Fruit fly (Drosophila melanogaster) whole organism, adult: ENCODE data around the gene tth.
A peak's percentile ranks its signal among the peaks of the same experiment; 100 is the strongest.

ENCODE experiments used
- CG11617 ChIP-seq: fragments of 200-800 bp; sonication (Bioruptor generic); optimal IDR thresholded peaks from 2 replicates; lab custom pipeline; 2017; ENCODE audit warnings: mild to moderate bottlenecking, missing biosample characterization, missing genetic modification reagents, missing genetic modification characterization
- CG12768 ChIP-seq: fragments of 200-800 bp; sonication (Bioruptor generic); optimal IDR thresholded peaks from 2 replicates; lab custom pipeline; 2017; ENCODE audit warnings: missing biosample characterization, missing genetic modification characterization, mild to moderate bottlenecking, moderate library complexity, missing genetic modification reagents
- CG14711 ChIP-seq: fragments of 200-800 bp; sonication (Bioruptor generic); optimal IDR thresholded peaks from 2 replicates; lab custom pipeline; 2018; ENCODE audit warnings: missing biosample characterization, mild to moderate bottlenecking, missing genetic modification characterization, moderate library complexity
- CG1620 ChIP-seq: fragments of 200-800 bp; sonication (Bioruptor generic); optimal IDR thresholded peaks from 2 replicates; lab custom pipeline; 2016; ENCODE audit warnings: missing biosample characterization, missing genetic modification characterization
- CG33017 ChIP-seq: fragments of 200-800 bp; sonication (Bioruptor generic); optimal IDR thresholded peaks from 2 replicates; lab custom pipeline; 2018; ENCODE audit warnings: missing biosample characterization, mild to moderate bottlenecking, missing genetic modification characterization, moderate library complexity
- CG5204 ChIP-seq: fragments of 200-800 bp; sonication (Bioruptor generic); optimal IDR thresholded peaks from 2 replicates; lab custom pipeline; 2016; ENCODE audit warnings: missing biosample characterization, missing genetic modification characterization
- CG7045 ChIP-seq: fragments of 200-800 bp; sonication (Bioruptor generic); optimal IDR thresholded peaks from 2 replicates; lab custom pipeline; 2017; ENCODE audit warnings: missing biosample characterization, mild to moderate bottlenecking, missing genetic modification characterization
- CG7101 ChIP-seq: fragments of 200-800 bp; sonication (Bioruptor generic); optimal IDR thresholded peaks from 2 replicates; lab custom pipeline; 2018; ENCODE audit warnings: missing biosample characterization, mild to moderate bottlenecking, missing genetic modification characterization, moderate library complexity
- Clk ChIP-seq: fragments of 200-800 bp; sonication (Bioruptor generic); optimal IDR thresholded peaks from 2 replicates; lab custom pipeline; 2017; ENCODE audit warnings: missing biosample characterization, missing genetic modification characterization
- Crg-1 ChIP-seq: fragments of 200-800 bp; sonication (Bioruptor generic); optimal IDR thresholded peaks from 2 replicates; lab custom pipeline; 2016; ENCODE audit warnings: missing biosample characterization, missing genetic modification characterization
- Hr96 ChIP-seq: fragments of 200-800 bp; sonication (Bioruptor generic); optimal IDR thresholded peaks from 2 replicates; lab custom pipeline; 2016; ENCODE audit warnings: missing biosample characterization, missing genetic modification characterization
- Mnt ChIP-seq: fragments of 200-800 bp; sonication (Bioruptor generic); optimal IDR thresholded peaks from 2 replicates; lab custom pipeline; 2016; ENCODE audit warnings: missing biosample characterization, mild to moderate bottlenecking, missing genetic modification characterization
- bab1 ChIP-seq: fragments of 200-800 bp; sonication (Bioruptor generic); optimal IDR thresholded peaks from 3 replicates; lab custom pipeline; 2019; ENCODE audit warnings: missing biosample characterization, mild to moderate bottlenecking, missing genetic modification characterization, moderate library complexity
- cic ChIP-seq: fragments of 200-800 bp; sonication (Bioruptor generic); optimal IDR thresholded peaks from 2 replicates; lab custom pipeline; 2017; ENCODE audit warnings: missing biosample characterization, mild to moderate bottlenecking, missing genetic modification characterization, moderate library complexity
- cnc ChIP-seq, 2 experiments: fragments of >200 bp; optimal IDR thresholded peaks; 2 replicates each; lab custom pipeline; 2017
- kay ChIP-seq: fragments of 200-800 bp; sonication (Bioruptor generic); peaks from one replicate; lab custom pipeline; 2016; ENCODE audit warnings: missing biosample characterization, missing genetic modification characterization, borderline replicate concordance
- ovo ChIP-seq: fragments of 200-800 bp; sonication (Bioruptor generic); optimal IDR thresholded peaks from 2 replicates; lab custom pipeline; 2016; ENCODE audit warnings: missing biosample characterization, missing genetic modification characterization
- pad ChIP-seq: fragments of 200-800 bp; sonication (Bioruptor generic); optimal IDR thresholded peaks from 3 replicates; lab custom pipeline; 2017; ENCODE audit warnings: missing biosample characterization, missing genetic modification characterization, mild to moderate bottlenecking, moderate library complexity, missing genetic modification reagents
- tj ChIP-seq: fragments of 200-800 bp; sonication (Bioruptor generic); optimal IDR thresholded peaks from 3 replicates; lab custom pipeline; 2017; ENCODE audit warnings: missing biosample characterization, mild to moderate bottlenecking, missing genetic modification characterization, moderate library complexity
- toe ChIP-seq: fragments of 200-800 bp; sonication (Bioruptor generic); optimal IDR thresholded peaks from 2 replicates; lab custom pipeline; 2016; ENCODE audit warnings: missing biosample characterization, missing genetic modification characterization

The tth gene

DNA sequence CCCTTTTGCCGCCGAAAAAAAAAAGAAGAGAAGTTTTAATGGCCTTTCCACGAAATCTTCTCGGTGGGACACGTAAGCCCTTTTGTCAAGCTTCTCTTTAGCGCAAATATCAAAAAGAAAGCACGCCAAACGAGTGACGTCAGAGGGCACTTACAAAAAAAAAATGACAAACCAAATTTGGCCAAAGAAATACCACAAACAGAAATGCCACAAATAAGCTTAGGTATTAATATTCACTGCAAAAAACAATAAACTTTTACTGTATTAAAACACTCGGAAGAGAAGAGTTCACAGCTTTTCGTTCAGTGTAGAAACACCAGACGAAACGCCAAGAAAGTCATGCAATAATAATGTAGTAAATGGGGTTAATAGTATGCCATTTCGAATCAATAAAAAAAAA lies 48.3 kb downstream of the tth start:
- TF ChIP-seq CG12768 (GFP tag; lab: Kevin White, UChicago) = no peak
- TF ChIP-seq Hr96 = no peak
- no peak for TF ChIP-seq tj (GFP tag; lab: Kevin White, UChicago)
- peak; percentile 47 for TF ChIP-seq CG7101
- no peak for TF ChIP-seq toe
- peak; percentile 0 for TF ChIP-seq CG33017
- TF ChIP-seq cic (GFP tag; lab: Kevin White, UChicago) = no peak
- no peak for TF ChIP-seq CG11617
- peak; percentile 12 for TF ChIP-seq Mnt (GFP tag; lab: Kevin White, UChicago)
- TF ChIP-seq kay = no peak
- no peak for TF ChIP-seq CG7045 (GFP tag; lab: Kevin White, UChicago)
- peak; percentile 86 for TF ChIP-seq bab1 (GFP tag; lab: Kevin White, UChicago)
- TF ChIP-seq Crg-1 (GFP tag; lab: Kevin White, UChicago) = no peak
- TF ChIP-seq CG14711 (tag; lab: Kevin White, UChicago) = peak; percentile 67
- no peak for TF ChIP-seq ovo (GFP tag; lab: Kevin White, UChicago)
- peak; percentile 45 for TF ChIP-seq CG1620 (GFP tag; lab: Kevin White, UChicago)
- no peak for TF ChIP-seq cnc (optimal IDR thresholded peaks at IDR 0.05; lab: Kevin White, UChicago)
- TF ChIP-seq pad (GFP tag; lab: Kevin White, UChicago) = peak; percentile 31
- TF ChIP-seq Clk (GFP tag; lab: Kevin White, UChicago) = no peak
- peak; percentile 11 for TF ChIP-seq CG5204

DNA sequence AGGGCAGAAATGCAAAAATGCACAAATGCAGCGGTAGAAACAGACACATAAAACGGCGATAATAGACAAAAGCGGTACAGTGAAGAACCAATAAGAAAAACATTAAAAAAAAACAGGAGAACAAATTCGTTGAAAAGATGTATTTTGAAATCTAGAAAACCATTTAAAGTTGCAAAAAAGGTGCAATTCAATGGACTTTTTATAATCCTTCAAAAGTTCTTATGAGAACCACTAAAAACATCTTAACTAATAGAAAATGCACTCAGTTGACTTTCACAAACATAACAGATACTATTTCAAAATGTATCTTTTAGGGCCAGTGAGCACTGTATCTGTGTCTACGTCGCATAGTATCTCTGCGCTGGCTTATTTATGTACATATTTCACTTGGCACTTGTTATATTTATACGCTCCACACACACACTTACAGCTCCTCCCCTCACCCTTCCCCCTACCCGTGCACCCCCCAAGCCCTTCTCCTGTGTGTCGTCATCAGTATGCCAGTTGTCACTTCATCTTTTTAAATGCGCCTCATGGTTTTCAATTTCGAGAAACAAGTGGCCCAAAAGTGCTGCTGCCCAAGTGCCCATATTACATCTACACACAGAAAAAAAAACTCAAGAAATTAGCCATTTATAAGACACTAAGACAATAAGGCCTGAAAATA lies 50.8 kb downstream of the tth start:
- TF ChIP-seq CG33017 = no peak
- no peak for TF ChIP-seq CG1620 (GFP tag; lab: Kevin White, UChicago)
- no peak for TF ChIP-seq cic (GFP tag; lab: Kevin White, UChicago)
- TF ChIP-seq CG7101 = peak; percentile 11
- peak; percentile 45 for TF ChIP-seq tj (GFP tag; lab: Kevin White, UChicago)
- TF ChIP-seq pad (GFP tag; lab: Kevin White, UChicago) = no peak
- no peak for TF ChIP-seq ovo (GFP tag; lab: Kevin White, UChicago)
- TF ChIP-seq toe = peak; percentile 5
- TF ChIP-seq CG11617 = no peak
- no peak for TF ChIP-seq kay
- no peak for TF ChIP-seq Crg-1 (GFP tag; lab: Kevin White, UChicago)
- no peak for TF ChIP-seq CG14711 (tag; lab: Kevin White, UChicago)
- TF ChIP-seq CG12768 (GFP tag; lab: Kevin White, UChicago) = no peak
- TF ChIP-seq CG7045 (GFP tag; lab: Kevin White, UChicago) = no peak
- TF ChIP-seq Hr96 = no peak
- TF ChIP-seq cnc (optimal IDR thresholded peaks at IDR 0.05; lab: Kevin White, UChicago) = no peak
- TF ChIP-seq Mnt (GFP tag; lab: Kevin White, UChicago) = no peak
- TF ChIP-seq CG5204 = no peak
- TF ChIP-seq bab1 (GFP tag; lab: Kevin White, UChicago) = peak; percentile 39
- TF ChIP-seq Clk (GFP tag; lab: Kevin White, UChicago) = no peak

DNA sequence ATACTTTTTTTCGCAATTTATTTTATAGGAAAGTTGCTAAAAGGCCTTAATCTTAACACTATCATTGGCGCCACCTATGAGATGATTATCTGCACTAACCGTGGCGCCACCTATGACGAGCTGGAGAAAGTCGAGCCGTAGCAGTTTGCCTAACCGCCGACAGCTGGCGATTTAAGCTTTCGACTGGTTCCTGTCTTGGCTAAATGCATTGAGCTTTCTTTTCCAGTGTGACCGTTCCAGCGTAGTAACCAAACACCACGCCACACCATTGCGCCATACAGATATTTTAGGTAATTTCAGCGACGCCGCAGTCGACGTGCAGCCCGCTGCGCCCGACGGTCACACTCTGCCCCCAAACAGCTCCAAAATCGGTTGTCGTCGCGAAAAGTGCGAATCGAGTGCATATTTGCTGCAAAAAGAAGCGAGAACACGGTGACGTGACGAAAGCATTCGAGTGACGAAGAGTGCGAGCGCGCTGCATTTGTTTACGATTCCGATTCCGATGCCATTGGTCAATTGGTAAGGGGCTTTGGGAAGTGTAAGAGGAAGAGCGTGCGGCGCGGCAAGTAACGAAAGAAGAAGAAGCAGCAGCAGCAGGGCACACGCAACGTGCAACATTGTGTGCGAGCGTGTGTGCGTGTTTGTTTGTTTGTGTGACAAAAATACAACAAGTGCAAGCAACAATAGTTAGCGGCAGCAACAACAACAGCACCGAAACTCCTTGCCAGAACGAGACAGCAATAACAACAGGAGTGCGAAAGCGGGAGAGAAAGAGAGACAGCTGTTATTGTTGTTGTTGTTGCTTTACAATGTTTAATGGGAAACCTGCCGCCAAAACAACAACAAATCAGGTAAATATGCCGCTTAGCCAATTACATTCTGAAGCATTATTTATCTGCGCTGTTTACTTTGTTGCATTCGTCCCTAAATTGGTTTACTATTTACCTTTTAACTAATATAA lies 52.6 kb downstream of the tth start, which contains the start of the genes CG46311 and Tpst:
Gene CG46311 (plus strand): TSS at position 341 of the 961 bp plus-strand sequence.
Gene Tpst (plus strand): TSS at position 341 of the 961 bp plus-strand sequence.
- TF ChIP-seq CG14711 (tag; lab: Kevin White, UChicago) (peak; percentile 22), pad (GFP tag; lab: Kevin White, UChicago) (peak; percentile 36), cic (GFP tag; lab: Kevin White, UChicago) (peak; percentile 45), Clk (GFP tag; lab: Kevin White, UChicago) (no peak), CG7045 (GFP tag; lab: Kevin White, UChicago) (no peak), CG33017 (no peak), kay (no peak), CG1620 (GFP tag; lab: Kevin White, UChicago) (peak; percentile 62), Mnt (GFP tag; lab: Kevin White, UChicago) (peak; percentile 54), CG5204 (peak; percentile 1), bab1 (GFP tag; lab: Kevin White, UChicago) (peak; percentile 92), CG7101 (peak; percentile 59), cnc (optimal IDR thresholded peaks at IDR 0.05; lab: Kevin White, UChicago) (no peak), Hr96 (peak; percentile 73), CG12768 (GFP tag; lab: Kevin White, UChicago) (no peak), ovo (GFP tag; lab: Kevin White, UChicago) (peak; percentile 36), Crg-1 (GFP tag; lab: Kevin White, UChicago) (peak; percentile 71), toe (peak; percentile 16), tj (GFP tag; lab: Kevin White, UChicago) (peak; percentile 69), CG11617 (no peak)
